Fruit fly (Drosophila melanogaster) whole organism: ENCODE measurements around the gene CG12716.

Experiments used
- CG8478 ChIP-seq: fragments of >200 bp; optimal IDR thresholded peaks from 2 replicates; lab custom pipeline; 2018; ENCODE audit warnings: inconsistent platforms
- Dll ChIP-seq: fragments of >200 bp; optimal IDR thresholded peaks from 2 replicates; lab custom pipeline; 2017
- EcR ChIP-seq, 2 experiments: fragments of >200 bp; optimal IDR thresholded peaks; 2 replicates each; lab custom pipeline; 2017; ENCODE audit warnings: missing biosample characterization in 2 of 2, missing genetic modification characterization in 2 of 2, missing genetic modification reagents in 2 of 2
- pan ChIP-seq: fragments of >200 bp; optimal IDR thresholded peaks from 2 replicates; lab custom pipeline; 2017
- psq ChIP-seq: fragments of >200 bp; optimal IDR thresholded peaks from 2 replicates; lab custom pipeline; 2017
- usp ChIP-seq: fragments of >200 bp; optimal IDR thresholded peaks from 2 replicates; lab custom pipeline; 2017; ENCODE audit warnings: missing biosample characterization, missing genetic modification characterization, mixed read lengths

dm6 chrX:12967296-12967938 lies 8.6 kb downstream of the CG12716 start, which contains the start of gene Mur11Da:
- no peak for TF ChIP-seq usp (GFP tag; lab: Kevin White, UChicago)
- TF ChIP-seq EcR (GFP tag; optimal IDR thresholded peaks at IDR 0.05; lab: Kevin White, UChicago), result no peak
- TF ChIP-seq psq (lab: Kevin White, UChicago), result no peak
- no peak for TF ChIP-seq Dll
- no peak for TF ChIP-seq pan (lab: Kevin White, UChicago)
- no peak for TF ChIP-seq CG8478
